Fruit fly (Drosophila melanogaster): Measurements from ENCODE around the gene msl-1.

Gene msl-1

DNA sequence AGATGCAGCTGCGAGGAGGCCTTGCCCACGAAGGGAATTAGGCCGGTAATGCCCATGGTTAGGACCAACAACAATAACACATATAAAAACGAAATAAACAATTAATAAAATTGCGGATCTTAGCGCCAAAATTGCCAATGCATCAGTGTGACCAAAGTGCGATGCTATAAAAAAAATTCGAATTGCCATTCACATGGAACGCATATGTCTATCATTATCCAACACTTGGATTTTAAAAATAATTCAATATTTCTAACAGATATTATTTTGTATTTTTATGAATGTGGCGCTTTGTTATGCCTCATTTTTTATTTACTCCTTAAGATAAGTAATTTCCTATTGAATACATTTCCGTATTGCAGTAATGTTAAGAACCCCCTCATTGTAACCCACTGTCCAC, 6.7 kb downstream of the msl-1 start, which contains the start of gene tos (continued):
- TF ChIP-seq CG8359 (GFP tag; optimal IDR thresholded peaks at IDR 0.05; ENCODE audit: borderline replicate concordance) (no peak), CG10543 (GFP tag; optimal IDR thresholded peaks at IDR 0.05) (no peak), CG43689 (GFP tag; IDR thresholded peaks at IDR 0.05) (no peak), kay (GFP tag; optimal IDR thresholded peaks at IDR 0.05) (no peak), onecut (GFP tag; IDR thresholded peaks at IDR 0.05) (no peak), CG30020 (tag; optimal IDR thresholded peaks at IDR 0.05) (no peak), br (optimal IDR thresholded peaks at IDR 0.05) (no peak)

DNA sequence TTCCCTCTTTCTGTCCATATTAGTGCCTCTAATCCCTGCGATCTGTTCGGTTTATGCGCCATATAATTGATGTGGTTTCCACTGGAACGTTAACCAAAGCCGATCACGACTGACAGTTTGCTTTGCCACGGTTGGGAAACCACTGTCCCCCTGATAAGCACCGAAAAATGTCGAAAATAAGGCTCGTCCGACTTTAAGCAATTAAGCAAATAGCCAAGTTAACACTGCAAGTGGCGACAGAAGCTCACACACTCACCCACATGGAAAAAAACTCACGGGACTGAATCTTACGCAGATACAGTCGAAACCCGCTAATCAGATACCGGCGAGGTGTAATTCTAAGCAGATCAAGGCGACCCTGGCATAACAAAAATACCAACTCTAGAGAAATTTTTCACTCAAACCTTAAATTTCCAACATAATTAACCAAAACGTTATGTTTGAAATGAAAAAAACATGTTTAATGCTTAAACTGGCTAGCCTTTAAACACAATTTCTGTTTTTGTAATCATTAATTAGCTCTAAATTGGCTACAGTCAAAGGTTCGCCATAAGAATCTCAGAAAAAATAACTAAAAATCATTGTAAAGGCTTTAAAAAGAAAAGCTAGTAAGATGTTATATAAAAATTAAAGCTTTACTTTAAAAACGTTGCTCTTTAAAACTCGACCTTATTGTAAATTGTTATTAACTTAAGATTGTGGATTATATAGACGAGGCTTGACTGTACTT, 10.5 kb downstream of the msl-1 start:
- TF ChIP-seq CoRest (tag; optimal IDR thresholded peaks at IDR 0.05) (peak; percentile 49), mam (GFP tag; optimal IDR thresholded peaks at IDR 0.05) (peak; percentile 28), CG34422 (GFP tag; IDR thresholded peaks at IDR 0.05) (no peak), Hr51 (GFP tag; optimal IDR thresholded peaks at IDR 0.05) (no peak), bsh (GFP tag; optimal IDR thresholded peaks at IDR 0.05) (no peak), grau (tag; optimal IDR thresholded peaks at IDR 0.05) (peak; percentile 86), grn (GFP tag; optimal IDR thresholded peaks at IDR 0.05) (no peak), Dll (GFP tag; IDR thresholded peaks at IDR 0.05; ENCODE audit: partially characterized antibody) (no peak), CG12942 (GFP tag; optimal IDR thresholded peaks at IDR 0.05) (no peak), Six4 (GFP tag; optimal IDR thresholded peaks at IDR 0.05) (no peak), gsb-n (tag; optimal IDR thresholded peaks at IDR 0.05) (no peak), en (GFP tag; optimal IDR thresholded peaks at IDR 0.05) (no peak), HmgZ (tag; optimal IDR thresholded peaks at IDR 0.05) (no peak), onecut (GFP tag; IDR thresholded peaks at IDR 0.05) (no peak), Asciz (GFP tag; optimal IDR thresholded peaks at IDR 0.05) (no peak), nmo (GFP tag; optimal IDR thresholded peaks at IDR 0.05) (peak; percentile 12), CG4820 (GFP tag; optimal IDR thresholded peaks at IDR 0.05) (no peak), CG12744 (GFP tag; optimal IDR thresholded peaks at IDR 0.05) (no peak), Tbp (GFP tag; optimal IDR thresholded peaks at IDR 0.05) (no peak), lola (GFP tag; optimal IDR thresholded peaks at IDR 0.05) (no peak), Med (GFP tag) (peak; percentile 69), Rfx (GFP tag; IDR thresholded peaks at IDR 0.05) (0 out of 2 replicates have a peak, but pooled peaks have one; percentile 29), trh (GFP tag; optimal IDR thresholded peaks at IDR 0.05) (no peak), MTF-1 (GFP tag; optimal IDR thresholded peaks at IDR 0.05; ENCODE audit: borderline replicate concordance) (no peak), CG2199 (GFP tag; IDR thresholded peaks at IDR 0.05) (no peak), Dad (GFP tag; optimal IDR thresholded peaks at IDR 0.05) (no peak), PHDP (tag; optimal IDR thresholded peaks at IDR 0.05) (no peak), Hmx (GFP tag; optimal IDR thresholded peaks at IDR 0.05) (no peak), CG6654 (GFP tag; optimal IDR thresholded peaks at IDR 0.05) (peak; percentile 4), maf-S (GFP tag; optimal IDR thresholded peaks at IDR 0.05) (no peak), ham (GFP tag; IDR thresholded peaks at IDR 0.05) (no peak), ttk (GFP tag; IDR thresholded peaks at IDR 0.05) (no peak), zen2 (GFP tag; IDR thresholded peaks at IDR 0.05; ENCODE audit: partially characterized antibody) (no peak), ERR (GFP tag; optimal IDR thresholded peaks at IDR 0.05) (no peak), wor (GFP tag; IDR thresholded peaks at IDR 0.05) (no peak), CG30403 (GFP tag; optimal IDR thresholded peaks at IDR 0.05) (peak; percentile 38), CG34224 (GFP tag; IDR thresholded peaks at IDR 0.05; ENCODE audit: partially characterized antibody) (no peak), nerfin-2 (GFP tag; IDR thresholded peaks at IDR 0.05; ENCODE audit: partially characterized antibody) (no peak), Meics (GFP tag; optimal IDR thresholded peaks at IDR 0.05) (no peak), exex (tag; optimal IDR thresholded peaks at IDR 0.05) (no peak), Dbx (GFP tag; IDR thresholded peaks at IDR 0.05) (no peak), CG2116 (GFP tag; optimal IDR thresholded peaks at IDR 0.05) (no peak)
